Worm (Caenorhabditis elegans) whole organism, young adult: ENCODE data around the gene his-31.
A peak's percentile ranks its signal among the peaks of the same experiment; 100 is the strongest.

Experiments
- B0261.1 ChIP-seq: sonication (generic microtip); optimal IDR thresholded peaks from 2 replicates; lab custom pipeline; 2016; ENCODE audit warnings: mild to moderate bottlenecking, missing genetic modification characterization, moderate library complexity, missing compliant biosample characterization
- F10E7.11 ChIP-seq: sonication (generic microtip); optimal IDR thresholded peaks from 2 replicates; lab custom pipeline; 2017; ENCODE audit warnings: mild to moderate bottlenecking, missing genetic modification characterization, moderate library complexity, missing compliant biosample characterization
- F33H1.4 ChIP-seq: fragments of 200-800 bp; sonication (Bioruptor generic); IDR thresholded peaks from 2 replicates; pipeline ENCODE4 v1.3.6; 2022; ENCODE audit warnings: missing genetic modification reagents, missing genetic modification characterization, missing compliant biosample characterization
- F49E8.2 ChIP-seq: sonication (generic microtip); optimal IDR thresholded peaks from 3 replicates; lab custom pipeline; 2017; ENCODE audit warnings: missing genetic modification characterization, mild to moderate bottlenecking, missing compliant biosample characterization, antibody characterized with exemption, moderate library complexity; ENCODE audit not compliant: insufficient read depth
- F55B11.4 ChIP-seq: sonication (generic microtip); optimal IDR thresholded peaks from 2 replicates; lab custom pipeline; 2016; ENCODE audit warnings: missing compliant biosample characterization, missing genetic modification characterization, borderline replicate concordance; ENCODE audit not compliant: insufficient read depth
- F57A8.1 ChIP-seq: fragments of 200-800 bp; sonication (Bioruptor generic); optimal IDR thresholded peaks from 2 replicates; lab custom pipeline; 2018; ENCODE audit warnings: mild to moderate bottlenecking, missing genetic modification characterization, moderate library complexity, missing compliant biosample characterization
- T07F8.4 ChIP-seq: sonication (generic microtip); optimal IDR thresholded peaks from 2 replicates; lab custom pipeline; 2016; ENCODE audit warnings: mild to moderate bottlenecking, missing genetic modification characterization, moderate library complexity, missing compliant biosample characterization
- T26A5.8 ChIP-seq: sonication (generic microtip); optimal IDR thresholded peaks from 2 replicates; lab custom pipeline; 2016; ENCODE audit warnings: missing genetic modification characterization, missing compliant biosample characterization
- Y67H2A.10 ChIP-seq: fragments of 200-800 bp; sonication (Bioruptor generic); conservative IDR thresholded peaks from 2 replicates; pipeline ENCODE4 v1.3.6; 2022; ENCODE audit warnings: missing genetic modification reagents, missing genetic modification characterization, missing compliant biosample characterization
- ama-1 ChIP-seq, 3 experiments: fragments of 150-350 bp in 1 of 3; sonication (generic microtip) in 2 of 3; optimal IDR thresholded peaks; 2 replicates each; lab custom pipeline; 2014 to 2018; ENCODE audit warnings: missing biosample characterization in 2 of 3, missing genetic modification characterization in 2 of 3, missing genetic modification reagents in 2 of 3
- aptf-2 ChIP-seq: fragments of 200-800 bp; sonication (Bioruptor generic); conservative IDR thresholded peaks from 2 replicates; pipeline ENCODE4 v1.3.6; 2022; ENCODE audit warnings: missing genetic modification reagents, missing genetic modification characterization, missing compliant biosample characterization
- atf-7 ChIP-seq: sonication (generic microtip); optimal IDR thresholded peaks from 2 replicates; lab custom pipeline; 2017; ENCODE audit warnings: mild to moderate bottlenecking, missing genetic modification characterization, missing compliant biosample characterization
- athp-1 ChIP-seq: sonication (generic microtip); optimal IDR thresholded peaks from 2 replicates; lab custom pipeline; 2017; ENCODE audit warnings: mild to moderate bottlenecking, missing genetic modification characterization, missing compliant biosample characterization
- ceh-27 ChIP-seq: fragments of 200-800 bp; sonication (Bioruptor generic); optimal IDR thresholded peaks from 2 replicates; lab custom pipeline; 2018; ENCODE audit warnings: mild to moderate bottlenecking, missing genetic modification characterization, moderate library complexity, missing compliant biosample characterization
- ceh-40 ChIP-seq: fragments of 200-800 bp; sonication (Bioruptor generic); IDR thresholded peaks from 2 replicates; pipeline ENCODE4 v1.3.6; 2022; ENCODE audit warnings: missing genetic modification characterization, missing compliant biosample characterization
- egl-18 ChIP-seq: fragments of 200-800 bp; sonication (Bioruptor generic); IDR thresholded peaks from 2 replicates; pipeline ENCODE4 v1.3.6; 2022; ENCODE audit warnings: missing genetic modification reagents, missing genetic modification characterization, missing compliant biosample characterization
- egl-44 ChIP-seq: fragments of 200-800 bp; sonication (Bioruptor generic); IDR thresholded peaks from 2 replicates; pipeline ENCODE4 v1.3.6; 2022; ENCODE audit warnings: missing genetic modification reagents, missing genetic modification characterization, missing compliant biosample characterization
- egrh-3 ChIP-seq: fragments of 200-800 bp; sonication (Bioruptor generic); IDR thresholded peaks from 2 replicates; pipeline ENCODE4 v1.3.6; 2022; ENCODE audit warnings: missing genetic modification reagents, missing genetic modification characterization, missing compliant biosample characterization
- hmg-1.2 ChIP-seq: fragments of 200-800 bp; sonication (Bioruptor generic); IDR thresholded peaks from 2 replicates; pipeline ENCODE4 v1.3.6; 2022; ENCODE audit warnings: missing genetic modification reagents, missing genetic modification characterization, missing compliant biosample characterization
- hrde-1 ChIP-seq: sonication (generic microtip); optimal IDR thresholded peaks from 2 replicates; lab custom pipeline; 2016; ENCODE audit warnings: missing genetic modification characterization, mild to moderate bottlenecking, missing compliant biosample characterization, moderate library complexity, missing genotype, missing genetic modification reagents, borderline replicate concordance
- lin-26 ChIP-seq: fragments of 200-800 bp; sonication (Bioruptor generic); IDR thresholded peaks from 2 replicates; pipeline ENCODE4 v1.3.6; 2022; ENCODE audit warnings: missing genetic modification reagents, missing genetic modification characterization, missing compliant biosample characterization
- lin-35 ChIP-seq, 3 experiments: fragments of 150-350 bp in 2 of 3; sonication (generic microtip) in 1 of 3; optimal IDR thresholded peaks; 2 replicates each; lab custom pipeline; 2014 to 2018; ENCODE audit warnings: missing biosample characterization in 3 of 3, missing genetic modification characterization in 3 of 3, missing genetic modification reagents in 3 of 3
- lin-40 ChIP-seq: sonication (generic microtip); optimal IDR thresholded peaks from 2 replicates; lab custom pipeline; 2016; ENCODE audit warnings: missing genetic modification characterization, mild to moderate bottlenecking, missing compliant biosample characterization, missing genotype, missing genetic modification reagents
- lin-54 ChIP-seq: fragments of 200-800 bp; sonication (Bioruptor generic); optimal IDR thresholded peaks from 2 replicates; lab custom pipeline; 2018; ENCODE audit warnings: mild to moderate bottlenecking, missing genetic modification characterization, missing compliant biosample characterization
- madf-3 ChIP-seq: fragments of 200-800 bp; sonication (Bioruptor generic); IDR thresholded peaks from 2 replicates; pipeline ENCODE4 v1.3.6; 2022; ENCODE audit warnings: missing genetic modification reagents, missing genetic modification characterization, missing compliant biosample characterization
- mcd-1 ChIP-seq: fragments of 200-800 bp; sonication (Bioruptor generic); IDR thresholded peaks from 2 replicates; pipeline ENCODE4 v1.3.6; 2022; ENCODE audit warnings: missing genetic modification reagents, missing genetic modification characterization, missing compliant biosample characterization
- nfya-1 ChIP-seq: sonication (generic microtip); optimal IDR thresholded peaks from 2 replicates; lab custom pipeline; 2017; ENCODE audit warnings: antibody characterized with exemption, missing compliant biosample characterization, missing genetic modification characterization, borderline replicate concordance; ENCODE audit not compliant: insufficient read depth
- nfyb-1 ChIP-seq: fragments of 200-800 bp; sonication (Bioruptor generic); IDR thresholded peaks from 2 replicates; pipeline ENCODE4 v1.3.6; 2022; ENCODE audit warnings: missing genetic modification reagents, missing genetic modification characterization, missing compliant biosample characterization
- nhr-80 ChIP-seq: sonication (generic microtip); optimal IDR thresholded peaks from 2 replicates; lab custom pipeline; 2016; ENCODE audit warnings: missing genetic modification characterization, missing compliant biosample characterization
- pha-4 ChIP-seq: fragments of 150-350 bp; sonication (generic microtip); optimal IDR thresholded peaks from 2 replicates; lab custom pipeline; 2014; ENCODE audit warnings: missing biosample characterization, missing genetic modification reagents, missing genetic modification characterization
- rcor-1 ChIP-seq: fragments of 200-800 bp; sonication (Bioruptor generic); IDR thresholded peaks from 2 replicates; pipeline ENCODE4 v1.3.6; 2022; ENCODE audit warnings: missing genetic modification reagents, missing genetic modification characterization, missing compliant biosample characterization
- snpc-1.1 ChIP-seq: sonication (generic microtip); optimal IDR thresholded peaks from 2 replicates; lab custom pipeline; 2017; ENCODE audit warnings: missing genetic modification characterization, mild to moderate bottlenecking, missing compliant biosample characterization, antibody characterized with exemption, moderate library complexity, missing genotype, missing genetic modification reagents; ENCODE audit not compliant: insufficient read depth
- unc-130 ChIP-seq: sonication (generic microtip); optimal IDR thresholded peaks from 2 replicates; lab custom pipeline; 2016; ENCODE audit warnings: missing genetic modification reagents, missing genetic modification characterization, missing compliant biosample characterization
- zim-3 ChIP-seq: sonication (generic microtip); optimal IDR thresholded peaks from 2 replicates; lab custom pipeline; 2017; ENCODE audit warnings: mild to moderate bottlenecking, missing genetic modification characterization, moderate library complexity, missing compliant biosample characterization
- ztf-28 ChIP-seq: fragments of 200-800 bp; sonication (Bioruptor generic); IDR thresholded peaks from 2 replicates; pipeline ENCODE4 v1.3.6; 2022; ENCODE audit warnings: missing genetic modification reagents, missing genetic modification characterization, missing compliant biosample characterization

The his-31 gene

DNA sequence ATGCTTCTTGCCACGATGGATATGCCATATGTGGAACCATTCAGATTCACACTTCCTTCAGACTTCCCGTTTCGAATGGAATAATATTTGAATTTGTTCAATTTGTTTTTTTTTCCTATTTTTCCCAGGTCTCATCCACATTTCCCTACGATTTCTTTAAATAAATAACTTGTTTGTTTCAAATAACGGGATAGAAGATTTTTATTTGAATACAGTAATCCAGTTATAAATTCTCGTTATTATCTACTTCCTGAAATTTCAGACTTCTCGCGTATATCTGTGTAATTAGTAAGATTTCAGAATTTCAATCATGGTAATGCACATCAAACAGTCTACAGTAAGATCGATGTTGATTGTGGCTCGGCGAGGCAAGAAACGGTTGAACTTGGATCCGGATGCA is 33.3 kb downstream of the his-31 start, which contains the start of gene F35H10.5:
Gene F35H10.5 (plus strand): TSS at position 301 of the 400 bp plus-strand sequence.
- no peak for TF ChIP-seq nfya-1 (tag; lab: Kevin White, UChicago)
- TF ChIP-seq F49E8.2: no peak
- no peak for TF ChIP-seq madf-3 (GFP tag; lab: Robert Waterston, UW)
- no peak for TF ChIP-seq aptf-2 (GFP tag; lab: Robert Waterston, UW)
- TF ChIP-seq nfyb-1 (GFP tag; lab: Robert Waterston, UW): no peak
- TF ChIP-seq atf-7 (tag; lab: Kevin White, UChicago): no peak
- TF ChIP-seq, all 124 proteins: peak for 0

DNA sequence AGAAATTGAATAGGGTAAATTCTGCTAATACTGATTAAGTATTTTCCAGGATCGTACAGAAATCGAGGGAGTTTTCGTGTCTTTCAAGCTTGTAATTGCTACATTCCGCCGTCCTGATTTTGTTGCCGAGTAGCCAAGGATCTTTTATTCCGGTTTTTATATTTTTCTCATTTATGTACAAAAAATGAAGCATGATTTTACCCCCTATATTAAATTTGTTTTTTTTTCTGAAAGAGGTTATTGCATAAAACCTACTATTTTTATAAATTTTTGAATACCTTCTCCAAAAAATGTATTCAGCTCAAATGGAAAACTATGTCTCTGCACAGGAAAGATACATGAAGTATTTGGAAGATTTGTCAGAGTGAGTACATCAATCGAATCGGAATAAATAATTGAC is 34.1 kb downstream of the his-31 start, which contains the start of gene F35H10.6:
Gene F35H10.6 (plus strand): TSS at position 301 of the 400 bp plus-strand sequence.
- TF ChIP-seq nfya-1 (tag; lab: Kevin White, UChicago) (no peak), nfyb-1 (GFP tag; lab: Robert Waterston, UW) (no peak), pha-4 (tag; lab: Kevin White, UChicago) (no peak), F57A8.1 (GFP tag; lab: Kevin White, UChicago) (no peak), egrh-3 (GFP tag; lab: Robert Waterston, UW) (no peak), ztf-28 (GFP tag; lab: Robert Waterston, UW) (no peak), unc-130 (GFP tag; lab: Kevin White, UChicago) (no peak), mcd-1 (no peak), athp-1 (tag; lab: Kevin White, UChicago) (no peak)

DNA sequence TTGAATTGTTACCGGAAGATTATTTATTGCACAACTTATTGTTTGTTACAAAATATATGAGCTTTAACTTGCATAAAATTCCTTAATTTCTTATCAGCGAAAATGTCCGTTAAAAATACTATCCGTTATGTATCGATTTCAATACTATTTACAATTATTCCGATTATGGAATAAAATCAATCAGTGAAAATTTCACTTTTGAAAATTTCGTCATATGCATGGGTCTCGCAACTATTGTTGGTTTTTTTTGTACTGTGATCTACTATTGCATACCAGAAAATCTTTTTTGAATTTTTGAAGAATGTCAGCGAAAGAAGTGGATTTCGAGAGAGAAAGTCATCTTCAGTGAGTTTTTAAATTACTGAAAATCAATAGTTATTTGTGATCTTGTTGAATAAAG is 36.6 kb downstream of the his-31 start, which contains the start of gene nprl-3:
Gene nprl-3 (plus strand): TSS at position 301 of the 400 bp plus-strand sequence.
- TF ChIP-seq egl-18: no peak
- TF ChIP-seq lin-35 (GFP tag; optimal IDR thresholded peaks at IDR 0.05; lab: Kevin White, UChicago): no peak
- TF ChIP-seq egl-44: no peak
- no peak for TF ChIP-seq ama-1 (optimal IDR thresholded peaks at IDR 0.05; lab: Kevin White, UChicago)
- TF ChIP-seq ama-1 (GFP tag; optimal IDR thresholded peaks at IDR 0.05; lab: Kevin White, UChicago): no peak
- TF ChIP-seq lin-40 (tag; lab: Kevin White, UChicago): no peak
- TF ChIP-seq snpc-1.1: no peak
- TF ChIP-seq F10E7.11: no peak
- TF ChIP-seq lin-26: no peak
- no peak for TF ChIP-seq Y67H2A.10 (GFP tag; lab: Robert Waterston, UW)
- TF ChIP-seq F33H1.4: no peak
- no peak for TF ChIP-seq ceh-27 (GFP tag; lab: Kevin White, UChicago)
- no peak for TF ChIP-seq zim-3 (tag; lab: Kevin White, UChicago)
- no peak for TF ChIP-seq B0261.1 (tag; lab: Kevin White, UChicago)
- no peak for TF ChIP-seq hmg-1.2 (GFP tag; lab: Robert Waterston, UW)
- no peak for TF ChIP-seq unc-130 (GFP tag; lab: Kevin White, UChicago)
- no peak for TF ChIP-seq mcd-1
- no peak for TF ChIP-seq rcor-1 (GFP tag; lab: Robert Waterston, UW)
- no peak for TF ChIP-seq ceh-40 (GFP tag; lab: Robert Waterston, UW)
- no peak for TF ChIP-seq T26A5.8 (tag; lab: Kevin White, UChicago)
- TF ChIP-seq T07F8.4 (tag; lab: Kevin White, UChicago): no peak

DNA sequence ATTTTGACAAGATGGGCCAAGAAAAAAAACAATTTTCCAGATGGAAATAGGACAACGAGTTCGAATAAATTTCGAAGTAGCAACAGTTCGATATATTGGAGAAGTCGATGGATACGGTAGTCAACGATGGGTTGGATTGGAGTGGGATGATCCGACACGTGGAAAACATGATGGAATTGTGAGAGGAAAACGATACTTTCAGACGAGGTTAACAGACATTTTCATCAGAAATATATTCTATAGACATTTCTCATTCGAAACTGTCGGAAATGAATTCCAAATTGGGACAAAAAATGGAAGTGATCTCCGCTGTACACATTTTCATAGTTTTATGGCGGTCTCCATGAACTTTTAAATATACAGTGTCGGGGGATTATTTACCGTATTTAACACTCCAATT is 39.1 kb downstream of the his-31 start, which contains the start of gene tbce-1:
Gene tbce-1 (plus strand): TSS at position 41 of the 400 bp plus-strand sequence.
- TF ChIP-seq lin-54 (peak; percentile 3), hrde-1 (tag; lab: Kevin White, UChicago) (peak; percentile 19), nhr-80 (tag; lab: Kevin White, UChicago) (no peak), F55B11.4 (tag; lab: Kevin White, UChicago) (no peak)
